Fruit fly (Drosophila melanogaster): Measurements from ENCODE around the gene Or23a.

DNA sequence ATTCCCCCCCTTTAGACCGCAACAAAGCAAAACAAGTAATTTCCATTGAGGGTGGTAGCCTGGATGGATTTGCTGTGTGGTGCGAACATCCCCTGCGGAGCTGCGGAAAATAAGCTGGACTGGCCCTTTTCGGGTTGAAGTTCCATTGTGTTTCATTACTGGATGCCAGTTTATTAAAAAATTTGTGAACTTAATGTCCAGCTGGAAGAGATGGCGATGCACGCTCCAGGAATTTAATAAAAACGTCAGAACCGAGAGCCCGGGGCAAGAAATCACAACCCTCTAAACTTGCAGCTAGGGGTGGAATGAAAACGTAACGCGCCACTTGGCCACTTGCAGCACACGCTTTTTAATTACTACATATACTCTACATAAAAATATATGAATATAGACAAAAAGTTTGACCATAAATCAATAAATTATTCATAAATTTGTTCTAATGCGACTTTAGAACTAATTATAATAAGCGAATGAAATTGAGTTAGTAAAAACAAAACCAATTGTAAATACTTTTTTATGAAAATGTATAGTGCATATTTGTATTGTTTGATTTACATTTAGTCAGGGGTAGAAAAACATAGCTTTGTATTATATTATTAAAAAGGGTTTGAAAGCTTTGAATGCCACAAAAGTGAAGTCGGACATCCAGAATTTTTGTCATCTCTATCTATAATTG lies 17.4 kb upstream of the Or23a start:
- TF ChIP-seq EcR (GFP tag; optimal IDR thresholded peaks at IDR 0.05), result no peak
- no peak for TF ChIP-seq usp (GFP tag; optimal IDR thresholded peaks at IDR 0.05)
- no peak for TF ChIP-seq Dll (optimal IDR thresholded peaks at IDR 0.05)

All from whole organism.